Fruit fly (Drosophila melanogaster) whole organism, adult: ENCODE measurements around the gene CG6576.

Source experiments
- CG11617 ChIP-seq: fragments of 200-800 bp; sonication (Bioruptor generic); optimal IDR thresholded peaks from 2 replicates; lab custom pipeline; 2017; ENCODE audit warnings: mild to moderate bottlenecking, missing biosample characterization, missing genetic modification reagents, missing genetic modification characterization
- CG12768 ChIP-seq: fragments of 200-800 bp; sonication (Bioruptor generic); optimal IDR thresholded peaks from 2 replicates; lab custom pipeline; 2017; ENCODE audit warnings: missing biosample characterization, missing genetic modification characterization, mild to moderate bottlenecking, moderate library complexity, missing genetic modification reagents
- CG14711 ChIP-seq: fragments of 200-800 bp; sonication (Bioruptor generic); optimal IDR thresholded peaks from 2 replicates; lab custom pipeline; 2018; ENCODE audit warnings: missing biosample characterization, mild to moderate bottlenecking, missing genetic modification characterization, moderate library complexity
- CG1620 ChIP-seq: fragments of 200-800 bp; sonication (Bioruptor generic); optimal IDR thresholded peaks from 2 replicates; lab custom pipeline; 2016; ENCODE audit warnings: missing biosample characterization, missing genetic modification characterization
- CG33017 ChIP-seq: fragments of 200-800 bp; sonication (Bioruptor generic); optimal IDR thresholded peaks from 2 replicates; lab custom pipeline; 2018; ENCODE audit warnings: missing biosample characterization, mild to moderate bottlenecking, missing genetic modification characterization, moderate library complexity
- CG5204 ChIP-seq: fragments of 200-800 bp; sonication (Bioruptor generic); optimal IDR thresholded peaks from 2 replicates; lab custom pipeline; 2016; ENCODE audit warnings: missing biosample characterization, missing genetic modification characterization
- CG7045 ChIP-seq: fragments of 200-800 bp; sonication (Bioruptor generic); optimal IDR thresholded peaks from 2 replicates; lab custom pipeline; 2017; ENCODE audit warnings: missing biosample characterization, mild to moderate bottlenecking, missing genetic modification characterization
- CG7101 ChIP-seq: fragments of 200-800 bp; sonication (Bioruptor generic); optimal IDR thresholded peaks from 2 replicates; lab custom pipeline; 2018; ENCODE audit warnings: missing biosample characterization, mild to moderate bottlenecking, missing genetic modification characterization, moderate library complexity
- Clk ChIP-seq: fragments of 200-800 bp; sonication (Bioruptor generic); optimal IDR thresholded peaks from 2 replicates; lab custom pipeline; 2017; ENCODE audit warnings: missing biosample characterization, missing genetic modification characterization
- Crg-1 ChIP-seq: fragments of 200-800 bp; sonication (Bioruptor generic); optimal IDR thresholded peaks from 2 replicates; lab custom pipeline; 2016; ENCODE audit warnings: missing biosample characterization, missing genetic modification characterization
- Hr96 ChIP-seq: fragments of 200-800 bp; sonication (Bioruptor generic); optimal IDR thresholded peaks from 2 replicates; lab custom pipeline; 2016; ENCODE audit warnings: missing biosample characterization, missing genetic modification characterization
- Mnt ChIP-seq: fragments of 200-800 bp; sonication (Bioruptor generic); optimal IDR thresholded peaks from 2 replicates; lab custom pipeline; 2016; ENCODE audit warnings: missing biosample characterization, mild to moderate bottlenecking, missing genetic modification characterization
- bab1 ChIP-seq: fragments of 200-800 bp; sonication (Bioruptor generic); optimal IDR thresholded peaks from 3 replicates; lab custom pipeline; 2019; ENCODE audit warnings: missing biosample characterization, mild to moderate bottlenecking, missing genetic modification characterization, moderate library complexity
- cic ChIP-seq: fragments of 200-800 bp; sonication (Bioruptor generic); optimal IDR thresholded peaks from 2 replicates; lab custom pipeline; 2017; ENCODE audit warnings: missing biosample characterization, mild to moderate bottlenecking, missing genetic modification characterization, moderate library complexity
- cnc ChIP-seq, 2 experiments: fragments of >200 bp; optimal IDR thresholded peaks; 2 replicates each; lab custom pipeline; 2017
- kay ChIP-seq: fragments of 200-800 bp; sonication (Bioruptor generic); peaks from one replicate; lab custom pipeline; 2016; ENCODE audit warnings: missing biosample characterization, missing genetic modification characterization, borderline replicate concordance
- ovo ChIP-seq: fragments of 200-800 bp; sonication (Bioruptor generic); optimal IDR thresholded peaks from 2 replicates; lab custom pipeline; 2016; ENCODE audit warnings: missing biosample characterization, missing genetic modification characterization
- pad ChIP-seq: fragments of 200-800 bp; sonication (Bioruptor generic); optimal IDR thresholded peaks from 3 replicates; lab custom pipeline; 2017; ENCODE audit warnings: missing biosample characterization, missing genetic modification characterization, mild to moderate bottlenecking, moderate library complexity, missing genetic modification reagents
- tj ChIP-seq: fragments of 200-800 bp; sonication (Bioruptor generic); optimal IDR thresholded peaks from 3 replicates; lab custom pipeline; 2017; ENCODE audit warnings: missing biosample characterization, mild to moderate bottlenecking, missing genetic modification characterization, moderate library complexity
- toe ChIP-seq: fragments of 200-800 bp; sonication (Bioruptor generic); optimal IDR thresholded peaks from 2 replicates; lab custom pipeline; 2016; ENCODE audit warnings: missing biosample characterization, missing genetic modification characterization

Gene CG6576

DNA sequence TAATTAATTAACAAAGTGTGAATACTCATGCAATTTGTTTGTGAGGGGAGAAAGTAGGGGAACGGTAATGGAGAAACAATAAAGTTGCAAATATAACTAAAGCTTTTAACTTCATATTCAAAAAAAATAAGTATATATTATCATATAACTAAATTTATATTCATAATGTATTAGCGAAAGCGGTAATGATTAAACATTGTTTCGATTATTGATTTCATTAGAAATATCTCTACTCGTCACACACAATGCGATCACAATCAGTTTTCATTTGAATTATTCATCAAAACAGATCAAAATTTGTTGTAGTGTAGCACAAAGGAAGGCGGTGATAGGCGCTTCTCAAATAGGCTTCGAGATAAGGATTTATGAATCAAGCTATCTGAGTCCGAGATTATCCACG is at the start of gene CG6576:
Gene CG6576, plus strand, starts transcription at position 301 of the 400 bp plus-strand sequence.
- TF ChIP-seq Hr96 (GFP tag; lab: Kevin White, UChicago) (no peak), pad (no peak), CG12768 (GFP tag; lab: Kevin White, UChicago) (no peak), Clk (GFP tag; lab: Kevin White, UChicago) (no peak), CG7045 (no peak), cnc (optimal IDR thresholded peaks at IDR 0.05; lab: Kevin White, UChicago) (no peak), toe (GFP tag; lab: Kevin White, UChicago) (no peak), CG14711 (tag; lab: Kevin White, UChicago) (no peak), CG11617 (GFP tag; lab: Kevin White, UChicago) (no peak), Crg-1 (GFP tag; lab: Kevin White, UChicago) (no peak)

DNA sequence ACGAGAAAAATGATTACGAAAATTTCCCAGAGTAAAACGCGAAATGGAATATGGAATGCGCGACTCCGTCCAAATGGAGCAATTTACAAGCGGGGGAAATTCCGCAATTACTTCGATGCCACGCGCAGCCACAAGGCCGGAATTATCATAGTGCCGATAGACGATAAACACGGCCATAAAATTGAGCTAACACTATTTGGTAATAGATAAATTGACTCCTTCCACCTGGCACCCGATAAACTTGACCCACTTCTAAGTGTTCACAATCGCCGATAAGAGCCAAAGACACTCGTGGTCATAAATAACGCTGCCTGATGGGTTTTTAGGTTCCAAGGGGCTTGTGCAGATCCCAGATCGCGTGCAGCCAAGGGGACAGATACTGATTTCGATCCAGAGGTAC is 48.7 kb upstream of the CG6576 start:
- no peak for TF ChIP-seq Clk (GFP tag; lab: Kevin White, UChicago)
- no peak for TF ChIP-seq pad
- TF ChIP-seq Crg-1 (GFP tag; lab: Kevin White, UChicago) = no peak
- TF ChIP-seq cic (GFP tag; lab: Kevin White, UChicago) = no peak
- no peak for TF ChIP-seq CG33017
- no peak for TF ChIP-seq CG7101 (tag; lab: Kevin White, UChicago)
- TF ChIP-seq CG14711 (tag; lab: Kevin White, UChicago) = no peak
- TF ChIP-seq cnc (optimal IDR thresholded peaks at IDR 0.05; lab: Kevin White, UChicago) = no peak
- no peak for TF ChIP-seq Hr96 (GFP tag; lab: Kevin White, UChicago)
- TF ChIP-seq CG7045 = no peak
- TF ChIP-seq bab1 (GFP tag; lab: Kevin White, UChicago) = no peak

DNA sequence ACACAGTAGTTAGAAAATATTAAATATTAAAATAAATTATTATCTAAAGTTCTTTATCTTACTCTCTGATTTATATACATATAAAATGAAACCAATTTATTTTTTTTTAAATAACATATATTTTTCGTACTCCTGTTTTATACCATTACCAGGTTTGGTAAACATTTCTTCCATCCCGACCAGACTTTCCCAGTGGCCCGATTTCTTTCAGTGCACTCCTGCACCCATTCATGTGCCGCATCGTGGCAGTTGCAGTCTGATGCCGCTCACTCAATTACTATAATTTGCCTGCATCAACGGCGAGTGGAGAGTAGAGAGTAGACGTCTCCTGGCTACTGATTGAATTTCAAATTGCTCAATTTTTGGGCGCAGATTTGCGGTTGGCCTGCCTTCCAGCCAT is 48.0 kb upstream of the CG6576 start:
- no peak for TF ChIP-seq CG11617 (GFP tag; lab: Kevin White, UChicago)
- TF ChIP-seq pad = no peak
- no peak for TF ChIP-seq ovo
- no peak for TF ChIP-seq CG7045
- no peak for TF ChIP-seq Hr96 (GFP tag; lab: Kevin White, UChicago)

DNA sequence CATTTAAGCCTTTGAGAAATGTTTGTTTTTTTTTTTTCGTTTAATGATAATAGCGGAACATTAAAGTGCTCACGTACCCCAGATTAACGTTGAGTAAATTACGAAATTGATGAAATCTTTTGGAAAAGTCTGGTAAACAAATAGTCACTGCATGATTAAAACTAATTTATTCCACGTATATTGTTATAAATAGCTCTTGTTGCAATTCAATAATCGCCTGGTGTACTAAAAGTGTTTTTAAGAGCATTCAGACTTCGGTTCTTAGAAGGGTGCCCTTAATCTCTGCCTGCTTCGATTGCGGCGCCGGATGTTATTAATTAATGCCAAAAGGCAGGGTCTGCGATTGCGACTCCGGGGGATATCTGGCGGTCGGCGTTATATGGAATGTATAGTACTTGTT is 46.9 kb upstream of the CG6576 start:
- no peak for TF ChIP-seq Mnt (GFP tag; lab: Kevin White, UChicago)
- TF ChIP-seq toe (GFP tag; lab: Kevin White, UChicago) = no peak
- TF ChIP-seq CG5204 (GFP tag; lab: Kevin White, UChicago) = no peak
- TF ChIP-seq Clk (GFP tag; lab: Kevin White, UChicago) = no peak
- TF ChIP-seq CG7045 = no peak
- TF ChIP-seq CG33017 = no peak
- TF ChIP-seq bab1 (GFP tag; lab: Kevin White, UChicago) = no peak
- TF ChIP-seq Crg-1 (GFP tag; lab: Kevin White, UChicago) = no peak
- no peak for TF ChIP-seq pad
- TF ChIP-seq CG14711 (tag; lab: Kevin White, UChicago) = no peak
- TF ChIP-seq cnc (optimal IDR thresholded peaks at IDR 0.05; lab: Kevin White, UChicago) = no peak

DNA sequence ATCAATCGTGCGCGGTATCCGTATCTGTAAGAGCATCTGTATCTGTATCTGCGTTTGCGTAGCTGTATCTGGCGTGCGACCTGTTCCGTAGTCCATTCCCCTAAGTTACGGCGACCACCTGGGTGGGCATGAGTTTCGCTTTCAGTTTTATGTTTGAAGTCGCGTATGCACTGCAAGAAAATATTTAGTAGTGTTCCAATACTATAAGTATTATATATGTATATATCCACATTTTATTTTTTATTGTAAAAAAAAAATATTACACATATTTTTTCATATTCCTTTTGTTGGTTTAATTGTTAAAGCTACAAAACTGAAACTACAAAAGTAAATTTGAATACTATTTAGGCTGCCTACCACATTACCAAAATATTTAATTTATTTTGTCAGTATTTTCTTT is 42.9 kb upstream of the CG6576 start:
- TF ChIP-seq kay (GFP tag; lab: Kevin White, UChicago) (no peak), CG12768 (GFP tag; lab: Kevin White, UChicago) (no peak), cic (GFP tag; lab: Kevin White, UChicago) (no peak), CG7045 (no peak), ovo (no peak), CG7101 (tag; lab: Kevin White, UChicago) (no peak), cnc (optimal IDR thresholded peaks at IDR 0.05; lab: Kevin White, UChicago) (no peak), toe (GFP tag; lab: Kevin White, UChicago) (no peak), CG33017 (no peak), CG14711 (tag; lab: Kevin White, UChicago) (no peak), Crg-1 (GFP tag; lab: Kevin White, UChicago) (no peak), tj (GFP tag; lab: Kevin White, UChicago) (no peak), pad (no peak), Hr96 (GFP tag; lab: Kevin White, UChicago) (no peak), CG1620 (GFP tag; lab: Kevin White, UChicago) (no peak)

DNA sequence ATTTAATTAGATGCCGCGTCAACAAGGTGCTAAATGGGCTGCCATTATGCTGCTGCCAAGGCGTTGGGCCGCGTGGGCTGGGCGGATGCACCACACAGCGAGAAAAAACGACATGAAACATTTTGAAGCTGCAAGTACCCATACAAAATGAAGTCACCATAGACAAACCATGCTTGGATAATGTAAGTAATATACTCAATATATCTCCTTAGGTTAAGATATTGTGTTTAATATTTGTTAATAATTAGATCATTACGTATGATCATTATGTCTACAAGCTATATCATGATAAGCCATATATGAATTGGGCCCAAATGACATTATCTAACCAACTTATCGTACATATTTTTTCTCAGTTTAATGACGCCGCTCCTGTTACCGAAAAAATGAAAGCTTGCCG is 39.8 kb upstream of the CG6576 start:
- no peak for TF ChIP-seq Mnt (GFP tag; lab: Kevin White, UChicago)
- TF ChIP-seq CG7045 = no peak
- TF ChIP-seq ovo = no peak
- TF ChIP-seq CG14711 (tag; lab: Kevin White, UChicago) = no peak
- no peak for TF ChIP-seq CG11617 (GFP tag; lab: Kevin White, UChicago)
- no peak for TF ChIP-seq CG33017
- no peak for TF ChIP-seq pad
- TF ChIP-seq kay (GFP tag; lab: Kevin White, UChicago) = no peak
- no peak for TF ChIP-seq toe (GFP tag; lab: Kevin White, UChicago)
- no peak for TF ChIP-seq CG12768 (GFP tag; lab: Kevin White, UChicago)
- TF ChIP-seq CG1620 (GFP tag; lab: Kevin White, UChicago) = no peak
- no peak for TF ChIP-seq Clk (GFP tag; lab: Kevin White, UChicago)
- no peak for TF ChIP-seq cnc (optimal IDR thresholded peaks at IDR 0.05; lab: Kevin White, UChicago)
- no peak for TF ChIP-seq tj (GFP tag; lab: Kevin White, UChicago)
- no peak for TF ChIP-seq CG5204 (GFP tag; lab: Kevin White, UChicago)
- TF ChIP-seq cic (GFP tag; lab: Kevin White, UChicago) = no peak
- TF ChIP-seq CG7101 (tag; lab: Kevin White, UChicago) = no peak
- no peak for TF ChIP-seq bab1 (GFP tag; lab: Kevin White, UChicago)
- TF ChIP-seq Crg-1 (GFP tag; lab: Kevin White, UChicago) = no peak
- TF ChIP-seq Hr96 (GFP tag; lab: Kevin White, UChicago) = no peak
